Worm (Caenorhabditis elegans): ENCODE measurements around the gene nhr-168.

- TF ChIP-seq sea-1 (GFP tag; conservative IDR thresholded peaks at IDR 0.05) (no peak), scrt-1 (GFP tag; IDR thresholded peaks at IDR 0.05) (no peak), flt-1 (GFP tag; IDR thresholded peaks at IDR 0.05) (no peak), ceh-36 (tag; optimal IDR thresholded peaks at IDR 0.05) (no peak), F13C5.2 (tag; optimal IDR thresholded peaks at IDR 0.05) (no peak)
Observed at ce11 chrV:13370265-13370664, 36.6 kb upstream of the nhr-168 start.

Measured in whole organism, early embryonic.